Worm (Caenorhabditis elegans) whole organism, late embryonic: ENCODE data around the gene Y57G7A.2.

Source experiments
- ama-1 ChIP-seq: fragments of 150-350 bp; optimal IDR thresholded peaks from 2 replicates; lab custom pipeline; 2014
- dve-1 ChIP-seq: sonication (generic microtip); optimal IDR thresholded peaks from 2 replicates; lab custom pipeline; 2017; ENCODE audit warnings: antibody characterized with exemption, mild to moderate bottlenecking, missing genetic modification characterization, missing compliant biosample characterization
- ets-4 ChIP-seq: sonication (generic microtip); optimal IDR thresholded peaks from 2 replicates; lab custom pipeline; 2016; ENCODE audit warnings: missing genetic modification characterization, missing compliant biosample characterization
- hlh-6 ChIP-seq: sonication (generic microtip); optimal IDR thresholded peaks from 2 replicates; lab custom pipeline; 2016; ENCODE audit warnings: missing genotype, missing genetic modification characterization, missing compliant biosample characterization
- nhr-11 ChIP-seq: fragments of 150-350 bp; optimal IDR thresholded peaks from 2 replicates; lab custom pipeline; 2014; ENCODE audit warnings: missing biosample characterization, missing genetic modification characterization
- pha-4 ChIP-seq: fragments of 150-350 bp; optimal IDR thresholded peaks from 2 replicates; lab custom pipeline; 2018; ENCODE audit warnings: missing biosample characterization, missing genetic modification reagents, missing genetic modification characterization
- pqm-1 ChIP-seq: sonication (generic microtip); optimal IDR thresholded peaks from 2 replicates; lab custom pipeline; 2016; ENCODE audit warnings: missing genetic modification characterization, missing compliant biosample characterization
- rnt-1 ChIP-seq: sonication (generic microtip); optimal IDR thresholded peaks from 2 replicates; lab custom pipeline; 2016; ENCODE audit warnings: missing genetic modification characterization, missing compliant biosample characterization
- unc-55 ChIP-seq: sonication (generic microtip); optimal IDR thresholded peaks from 2 replicates; lab custom pipeline; 2017; ENCODE audit warnings: missing biosample characterization, missing genetic modification reagents, missing genetic modification characterization

- TF ChIP-seq ama-1 (lab: Kevin White, UChicago) (no peak), rnt-1 (tag; lab: Kevin White, UChicago) (no peak), unc-55 (GFP tag; lab: Kevin White, UChicago) (no peak), dve-1 (no peak), hlh-6 (tag; lab: Kevin White, UChicago) (no peak), ets-4 (tag; lab: Kevin White, UChicago) (no peak), pha-4 (tag; lab: Kevin White, UChicago) (no peak), pqm-1 (tag; lab: Kevin White, UChicago) (no peak), nhr-11 (tag; lab: Kevin White, UChicago) (no peak)
Observed at ce11 chrII:1341416-1341815, 45.5 kb downstream of the Y57G7A.2 start.
